Fruit fly (Drosophila melanogaster) whole organism, embryonic: ENCODE data around the gene BORCS6.

ENCODE experiments used
- ATbp ChIP-seq: fragments of 200-800 bp; sonication (Bioruptor generic); optimal IDR thresholded peaks from 2 replicates; lab custom pipeline; 2017; ENCODE audit warnings: missing biosample characterization, mild to moderate bottlenecking, missing genetic modification characterization, missing genetic modification reagents
- Awh ChIP-seq: fragments of 200-800 bp; sonication (Bioruptor generic); IDR thresholded peaks from 2 replicates; pipeline ENCODE4, ENCODE4 v1.3.6; 2022; ENCODE audit warnings: missing biosample characterization, missing genetic modification characterization
- C15 ChIP-seq: fragments of 200-800 bp; sonication (Bioruptor generic); IDR thresholded peaks from 3 replicates; pipeline ENCODE4 v1.3.6; 2022; ENCODE audit warnings: missing biosample characterization, missing genetic modification characterization
- CG10462 ChIP-seq: fragments of 200-800 bp; sonication (Bioruptor generic); optimal IDR thresholded peaks from 2 replicates; lab custom pipeline; 2016; ENCODE audit warnings: missing biosample characterization, missing genetic modification characterization
- CG11085 ChIP-seq: fragments of 200-800 bp; sonication (Bioruptor generic); IDR thresholded peaks from 2 replicates; pipeline ENCODE4 v1.3.6; 2022; ENCODE audit warnings: missing biosample characterization, missing genetic modification characterization
- CG11560 ChIP-seq: fragments of 200-800 bp; sonication (Bioruptor generic); IDR thresholded peaks from 3 replicates; pipeline ENCODE4 v1.3.6; 2022; ENCODE audit warnings: missing biosample characterization, missing genetic modification characterization
- CG13296 ChIP-seq: fragments of 200-800 bp; sonication (Bioruptor generic); optimal IDR thresholded peaks from 3 replicates; lab custom pipeline; 2018; ENCODE audit warnings: missing biosample characterization, mild to moderate bottlenecking, missing genetic modification characterization
- CG13894 ChIP-seq: fragments of 200-800 bp; sonication (Bioruptor generic); optimal IDR thresholded peaks from 3 replicates; lab custom pipeline; 2018; ENCODE audit warnings: missing biosample characterization, mild to moderate bottlenecking, missing genetic modification characterization, moderate library complexity
- CG14441 ChIP-seq: fragments of 200-800 bp; sonication (Bioruptor generic); IDR thresholded peaks from 2 replicates; pipeline ENCODE4 v1.3.6; 2022; ENCODE audit warnings: missing biosample characterization, missing genetic modification characterization
- CG15514 ChIP-seq: fragments of 200-800 bp; sonication (Bioruptor generic); optimal IDR thresholded peaks from 3 replicates; lab custom pipeline; 2017; ENCODE audit warnings: missing biosample characterization, missing genetic modification characterization, mild to moderate bottlenecking, moderate library complexity, missing genetic modification reagents
- CG1602 ChIP-seq: fragments of 200-800 bp; sonication (Bioruptor generic); optimal IDR thresholded peaks from 3 replicates; lab custom pipeline; 2016; ENCODE audit warnings: missing biosample characterization, missing genetic modification characterization
- CG17186 ChIP-seq: fragments of 200-800 bp; sonication (Bioruptor generic); optimal IDR thresholded peaks from 3 replicates; lab custom pipeline; 2017; ENCODE audit warnings: missing biosample characterization, missing genetic modification reagents, missing genetic modification characterization
- CG1792 ChIP-seq: fragments of 200-800 bp; sonication (Bioruptor generic); optimal IDR thresholded peaks from 2 replicates; lab custom pipeline; 2016; ENCODE audit warnings: missing biosample characterization, missing genetic modification characterization
- CG2199 ChIP-seq: fragments of 200-800 bp; sonication (Bioruptor generic); IDR thresholded peaks from 3 replicates; pipeline ENCODE4 v1.3.6; 2022; ENCODE audit warnings: missing biosample characterization, missing genetic modification characterization
- CG30431 ChIP-seq: fragments of 200-800 bp; sonication (Bioruptor generic); optimal IDR thresholded peaks from 2 replicates; lab custom pipeline; 2017; ENCODE audit warnings: missing biosample characterization, missing genetic modification characterization
- CG33557 ChIP-seq: fragments of 200-800 bp; sonication (Bioruptor generic); optimal IDR thresholded peaks from 2 replicates; lab custom pipeline; 2019; ENCODE audit warnings: missing biosample characterization, mild to moderate bottlenecking, missing genetic modification characterization, moderate library complexity
- CG6683 ChIP-seq: fragments of 200-800 bp; sonication (Bioruptor generic); optimal IDR thresholded peaks from 2 replicates; lab custom pipeline; 2017; ENCODE audit warnings: missing biosample characterization, mild to moderate bottlenecking, missing genetic modification characterization, missing genetic modification reagents
- CG7372 ChIP-seq: fragments of 200-800 bp; sonication (Bioruptor generic); IDR thresholded peaks from 2 replicates; pipeline ENCODE4 v1.3.6; 2022; ENCODE audit warnings: missing biosample characterization, missing genetic modification characterization
- CG8281 ChIP-seq: fragments of 200-800 bp; sonication (Bioruptor generic); optimal IDR thresholded peaks from 2 replicates; lab custom pipeline; 2018; ENCODE audit warnings: missing biosample characterization, mild to moderate bottlenecking, missing genetic modification characterization, moderate library complexity
- CkIIα-i1 ChIP-seq: fragments of 200-800 bp; sonication (Bioruptor generic); IDR thresholded peaks from 2 replicates; pipeline ENCODE4 v1.3.6; 2022; ENCODE audit warnings: missing biosample characterization, missing genetic modification characterization
- CrebB ChIP-seq: fragments of 200-800 bp; sonication (Bioruptor generic); optimal IDR thresholded peaks from 3 replicates; lab custom pipeline; 2018; ENCODE audit warnings: missing biosample characterization, mild to moderate bottlenecking, missing genetic modification characterization
- D19B ChIP-seq: fragments of 200-800 bp; sonication (Bioruptor generic); optimal IDR thresholded peaks from 2 replicates; lab custom pipeline; 2017; ENCODE audit warnings: missing biosample characterization, mild to moderate bottlenecking, missing genetic modification characterization
- Doc3 ChIP-seq: fragments of 200-800 bp; sonication (Bioruptor generic); IDR thresholded peaks from 3 replicates; pipeline ENCODE4 v1.3.6; 2022; ENCODE audit warnings: missing biosample characterization, missing genetic modification characterization; ENCODE audit not compliant: partially characterized antibody
- E2f1 ChIP-seq: fragments of 200-800 bp; sonication (Bioruptor generic); IDR thresholded peaks from 2 replicates; pipeline ENCODE4 v1.3.6; 2022; ENCODE audit warnings: missing biosample characterization, missing genetic modification characterization
- Eip74EF ChIP-seq, 2 experiments: fragments of 200-800 bp in 1 of 2; fragments of >200 bp in 1 of 2; sonication (Bioruptor generic) in 1 of 2; optimal IDR thresholded peaks; 2 replicates each; lab custom pipeline; 2017 to 2019; ENCODE audit warnings: missing biosample characterization in 2 of 2, missing genetic modification characterization in 2 of 2, mild to moderate bottlenecking in 1 of 2, moderate library complexity in 1 of 2
- HLH54F ChIP-seq: fragments of 200-800 bp; sonication (Bioruptor generic); optimal IDR thresholded peaks from 3 replicates; lab custom pipeline; 2016; ENCODE audit warnings: missing biosample characterization, missing genetic modification characterization
- Hand ChIP-seq: fragments of 200-800 bp; sonication (Bioruptor generic); optimal IDR thresholded peaks from 2 replicates; lab custom pipeline; 2017; ENCODE audit warnings: mild to moderate bottlenecking, missing biosample characterization, missing genetic modification reagents, missing genetic modification characterization
- Hmr ChIP-seq: fragments of 200-800 bp; sonication (Bioruptor generic); optimal IDR thresholded peaks from 3 replicates; lab custom pipeline; 2017; ENCODE audit warnings: mild to moderate bottlenecking, missing biosample characterization, missing genetic modification reagents, missing genetic modification characterization
- Hr39 ChIP-seq: fragments of >200 bp; optimal IDR thresholded peaks from 2 replicates; lab custom pipeline; 2017
- Meics ChIP-seq: fragments of 200-800 bp; sonication (Bioruptor generic); optimal IDR thresholded peaks from 2 replicates; lab custom pipeline; 2017; ENCODE audit warnings: missing biosample characterization, mild to moderate bottlenecking, missing genetic modification characterization
- Myb ChIP-seq: fragments of 200-800 bp; sonication (Bioruptor generic); optimal IDR thresholded peaks from 2 replicates; lab custom pipeline; 2016; ENCODE audit warnings: missing biosample characterization, missing genetic modification characterization
- Ptx1 ChIP-seq: fragments of 200-800 bp; sonication (Bioruptor generic); IDR thresholded peaks from 2 replicates; pipeline ENCODE4 v1.3.6; 2022; ENCODE audit warnings: missing biosample characterization, missing genetic modification characterization
- Six4 ChIP-seq: fragments of 200-800 bp; sonication (Bioruptor generic); optimal IDR thresholded peaks from 2 replicates; lab custom pipeline; 2016; ENCODE audit warnings: missing biosample characterization, missing genetic modification characterization
- Stat92E ChIP-seq, 3 experiments: fragments of >200 bp in 2 of 3; fragments of 200-800 bp in 1 of 3; sonication (Bioruptor generic) in 1 of 3; optimal IDR thresholded peaks; 2 replicates each; lab custom pipeline; 2017 to 2019; ENCODE audit warnings: missing biosample characterization in 3 of 3, missing genetic modification characterization in 3 of 3, mild to moderate bottlenecking in 1 of 3, moderate library complexity in 1 of 3
- Xrp1 ChIP-seq: fragments of 200-800 bp; sonication (Bioruptor generic); IDR thresholded peaks from 2 replicates; pipeline ENCODE4 v1.3.6; 2022; ENCODE audit warnings: missing biosample characterization, missing genetic modification characterization
- cas ChIP-seq: fragments of 200-800 bp; sonication (Bioruptor generic); IDR thresholded peaks from 2 replicates; pipeline ENCODE4 v1.3.6; 2022; ENCODE audit warnings: missing biosample characterization, missing genetic modification characterization
- croc ChIP-seq: fragments of 200-800 bp; sonication (Bioruptor generic); conservative IDR thresholded peaks from 3 replicates; pipeline ENCODE4 v1.3.6; 2022; ENCODE audit warnings: missing biosample characterization, missing genetic modification characterization
- da ChIP-seq: fragments of 200-800 bp; sonication (Bioruptor generic); optimal IDR thresholded peaks from 2 replicates; lab custom pipeline; 2016; ENCODE audit warnings: missing biosample characterization, missing genetic modification characterization
- gcm2 ChIP-seq: fragments of 200-800 bp; sonication (Bioruptor generic); optimal IDR thresholded peaks from 2 replicates; lab custom pipeline; 2016; ENCODE audit warnings: missing biosample characterization, missing genetic modification characterization
- gsb-n ChIP-seq: fragments of 200-800 bp; sonication (Bioruptor generic); optimal IDR thresholded peaks from 3 replicates; lab custom pipeline; 2018; ENCODE audit warnings: missing biosample characterization, mild to moderate bottlenecking, missing genetic modification characterization
- hkb ChIP-seq, 2 experiments: fragments of 200-800 bp in 1 of 2; fragments of >200 bp in 1 of 2; sonication (Bioruptor generic) in 1 of 2; IDR thresholded peaks in 1 of 2; optimal IDR thresholded peaks in 1 of 2; 2 replicates each; pipeline versions ENCODE4 v1.3.6 to Lab custom; 2017 to 2022; ENCODE audit warnings: missing biosample characterization in 1 of 2, missing genetic modification characterization in 1 of 2
- inv ChIP-seq: fragments of 200-800 bp; sonication (Bioruptor generic); IDR thresholded peaks from 2 replicates; pipeline ENCODE4 v1.3.6; 2022; ENCODE audit warnings: missing biosample characterization, missing genetic modification characterization; ENCODE audit not compliant: partially characterized antibody
- mam ChIP-seq: fragments of 200-800 bp; sonication (Bioruptor generic); optimal IDR thresholded peaks from 3 replicates; lab custom pipeline; 2016; ENCODE audit warnings: missing biosample characterization, missing genetic modification characterization
- odd ChIP-seq: fragments of 200-800 bp; sonication (Bioruptor generic); optimal IDR thresholded peaks from 2 replicates; lab custom pipeline; 2017; ENCODE audit warnings: missing biosample characterization, mild to moderate bottlenecking, missing genetic modification characterization
- psq ChIP-seq: fragments of 200-800 bp; sonication (Bioruptor generic); optimal IDR thresholded peaks from 2 replicates; lab custom pipeline; 2017; ENCODE audit warnings: missing biosample characterization, missing genetic modification characterization
- sqz ChIP-seq: fragments of 200-800 bp; sonication (Bioruptor generic); optimal IDR thresholded peaks from 3 replicates; lab custom pipeline; 2018; ENCODE audit warnings: missing biosample characterization, mild to moderate bottlenecking, missing genetic modification characterization
- tgo ChIP-seq: fragments of 200-800 bp; sonication (Bioruptor generic); IDR thresholded peaks from 3 replicates; pipeline ENCODE4 v1.3.6; 2022; ENCODE audit warnings: missing biosample characterization, missing genetic modification characterization
- tin ChIP-seq: fragments of 200-800 bp; sonication (Bioruptor generic); optimal IDR thresholded peaks from 3 replicates; lab custom pipeline; 2016; ENCODE audit warnings: missing biosample characterization, missing genetic modification characterization
- zf30C ChIP-seq: fragments of 200-800 bp; sonication (Bioruptor generic); optimal IDR thresholded peaks from 3 replicates; lab custom pipeline; 2018; ENCODE audit warnings: missing biosample characterization, mild to moderate bottlenecking, missing genetic modification characterization

BORCS6 gene

DNA sequence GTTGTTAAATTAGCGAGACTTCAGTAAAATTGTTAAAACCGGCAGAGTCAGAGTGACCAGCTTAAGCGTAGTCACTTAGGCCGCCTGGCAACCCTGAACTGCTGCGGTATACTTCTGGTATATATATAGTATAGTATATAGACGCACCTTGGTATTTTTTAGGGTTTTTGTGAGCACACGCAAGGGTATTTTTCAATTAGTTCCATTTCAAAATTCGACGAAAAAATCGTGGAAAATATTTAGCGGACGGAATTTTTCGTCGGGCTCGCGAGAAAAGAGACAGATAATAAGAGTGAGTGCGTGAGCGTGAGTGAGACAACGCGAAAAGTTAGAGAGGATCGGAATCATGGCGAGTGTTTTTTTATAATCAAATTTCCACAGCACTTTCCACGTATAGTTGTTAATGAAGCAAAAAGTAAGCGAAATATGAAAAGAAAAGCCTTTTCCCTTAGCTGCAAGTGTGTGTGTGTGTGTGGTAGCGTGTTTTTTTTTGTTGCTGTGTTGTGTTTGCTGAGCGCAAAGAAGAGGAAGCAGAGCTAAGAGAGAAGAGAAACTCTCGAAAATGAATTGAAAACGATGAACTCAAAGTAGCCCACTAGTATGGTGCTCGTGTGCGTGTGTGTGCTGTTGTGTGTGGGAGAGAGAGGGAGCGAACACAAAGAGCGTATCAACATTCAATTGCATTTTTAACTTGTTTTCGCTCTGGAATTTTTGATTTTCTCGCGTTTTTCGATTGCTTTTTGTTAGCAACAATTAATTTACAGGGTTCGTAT lies 2.4 kb downstream of the BORCS6 start, which contains the start of the genes Cypl and Hipk (continued):
- peak; percentile 3 for TF ChIP-seq HLH54F (GFP tag; lab: Kevin White, UChicago)
- TF ChIP-seq Hr39: no peak
- TF ChIP-seq gcm2: no peak
- TF ChIP-seq psq: no peak
- no peak for TF ChIP-seq da (GFP tag; lab: Kevin White, UChicago)
- peak; percentile 54 for TF ChIP-seq CG33557 (GFP tag; lab: Kevin White, UChicago)
- TF ChIP-seq CG17186 (GFP tag; lab: Kevin White, UChicago): peak; percentile 37
- TF ChIP-seq cas (GFP tag; lab: Robert Waterston, UW): no peak
- peak; percentile 97 for TF ChIP-seq sqz
- no peak for TF ChIP-seq C15 (GFP tag; lab: Robert Waterston, UW)
- TF ChIP-seq CG10462 (GFP tag; lab: Kevin White, UChicago): no peak
- no peak for TF ChIP-seq tgo
- TF ChIP-seq CG7372 (GFP tag; lab: Robert Waterston, UW): no peak
- no peak for TF ChIP-seq mam
- no peak for TF ChIP-seq CG13296 (GFP tag; lab: Kevin White, UChicago)
- TF ChIP-seq gsb-n (tag; lab: Kevin White, UChicago): peak; percentile 93
- TF ChIP-seq Hmr (GFP tag; lab: Kevin White, UChicago): peak; percentile 78
- peak; percentile 66 for TF ChIP-seq odd
- peak; percentile 75 for TF ChIP-seq CG15514 (GFP tag; lab: Kevin White, UChicago)
- peak; percentile 18; the same call in 1 of the 3 replicates for TF ChIP-seq Doc3 (GFP tag; lab: Robert Waterston, UW)
- TF ChIP-seq E2f1 (GFP tag; lab: Robert Waterston, UW): peak; percentile 10; the same call in 1 of the 2 replicates
- TF ChIP-seq CG30431: no peak
- TF ChIP-seq hkb (optimal IDR thresholded peaks at IDR 0.05; lab: Kevin White, UChicago): peak; percentile 87
- TF ChIP-seq hkb (GFP tag; IDR thresholded peaks at IDR 0.05; lab: Robert Waterston, UW): no peak
- TF ChIP-seq zf30C: no peak
- TF ChIP-seq Eip74EF (GFP tag; optimal IDR thresholded peaks at IDR 0.05; lab: Kevin White, UChicago): peak in 1 of 2 experiments; percentile 56
- peak; percentile 35 for TF ChIP-seq CG6683 (GFP tag; lab: Kevin White, UChicago)
- no peak for TF ChIP-seq CG14441 (GFP tag; lab: Robert Waterston, UW)
- no peak for TF ChIP-seq CkIIα-i1 (GFP tag; lab: Robert Waterston, UW)
- TF ChIP-seq CG11085 (GFP tag; lab: Robert Waterston, UW): no peak
- no peak for TF ChIP-seq Six4 (GFP tag; lab: Kevin White, UChicago)
- no peak for TF ChIP-seq tin
- no peak for TF ChIP-seq Ptx1 (GFP tag; lab: Robert Waterston, UW)
- TF ChIP-seq D19B (GFP tag; lab: Kevin White, UChicago): no peak
- TF ChIP-seq Stat92E (GFP tag; optimal IDR thresholded peaks at IDR 0.05; lab: Kevin White, UChicago): peak in 1 of 3 experiments; percentile 93
- peak; percentile 70 for TF ChIP-seq Hand (GFP tag; lab: Kevin White, UChicago)
- TF ChIP-seq CG1792 (GFP tag; lab: Kevin White, UChicago): peak; percentile 21
- no peak for TF ChIP-seq CG8281
- TF ChIP-seq inv: no peak
- no peak for TF ChIP-seq Awh (GFP tag; lab: Robert Waterston, UW)
- no peak for TF ChIP-seq Xrp1 (GFP tag; lab: Robert Waterston, UW)
- peak; percentile 10 for TF ChIP-seq CrebB (tag; lab: Kevin White, UChicago)
- no peak for TF ChIP-seq CG11560 (tag; lab: Robert Waterston, UW)
- TF ChIP-seq Myb (GFP tag; lab: Kevin White, UChicago): peak; percentile 12
- peak; percentile 4 for TF ChIP-seq ATbp (GFP tag; lab: Kevin White, UChicago)
- TF ChIP-seq CG1602 (GFP tag; lab: Kevin White, UChicago): no peak
- TF ChIP-seq CG13894 (tag; lab: Kevin White, UChicago): peak; percentile 75
- TF ChIP-seq croc (GFP tag; lab: Robert Waterston, UW): no peak
- peak; percentile 26 for TF ChIP-seq Meics (GFP tag; lab: Kevin White, UChicago)
- no peak for TF ChIP-seq CG2199 (GFP tag; lab: Robert Waterston, UW)
